Fruit fly (Drosophila melanogaster): ENCODE measurements around the gene CG2260.
A peak's percentile ranks its signal among the peaks of the same experiment; 100 is the strongest.

CG2260 gene

dm6 chrX:8100026-8100825 lies 20.7 kb downstream of the CG2260 start (continued):
- peak; percentile 78; the same call in 1 of the 3 replicates for TF ChIP-seq CG3726 (GFP tag; IDR thresholded peaks at IDR 0.05)
- TF ChIP-seq CG11456 (GFP tag; IDR thresholded peaks at IDR 0.05) = peak; percentile 85
- peak; percentile 77 for TF ChIP-seq D19A (tag; optimal IDR thresholded peaks at IDR 0.05)
- peak; percentile 68 for TF ChIP-seq CG17612 (GFP tag; IDR thresholded peaks at IDR 0.05)
- no peak for TF ChIP-seq Elba2 (GFP tag; optimal IDR thresholded peaks at IDR 0.05)
- TF ChIP-seq CG13296 (GFP tag; optimal IDR thresholded peaks at IDR 0.05) = peak; percentile 84
- no peak for TF ChIP-seq CG33213 (GFP tag; optimal IDR thresholded peaks at IDR 0.05)
- TF ChIP-seq Meics (GFP tag; optimal IDR thresholded peaks at IDR 0.05) = peak; percentile 88
- peak; percentile 63 for TF ChIP-seq CG43689 (GFP tag; IDR thresholded peaks at IDR 0.05)
- TF ChIP-seq CG10147 (GFP tag; optimal IDR thresholded peaks at IDR 0.05) = peak; percentile 82
- TF ChIP-seq CG6813 (GFP tag; optimal IDR thresholded peaks at IDR 0.05) = peak; percentile 81
- no peak for TF ChIP-seq gfzf (GFP tag; optimal IDR thresholded peaks at IDR 0.05)
- no peak for TF ChIP-seq bbx (GFP tag; IDR thresholded peaks at IDR 0.05; ENCODE audit: partially characterized antibody)
- peak; percentile 27 for TF ChIP-seq dm (GFP tag; optimal IDR thresholded peaks at IDR 0.05)
- TF ChIP-seq CG15479 (GFP tag; optimal IDR thresholded peaks at IDR 0.05) = no peak
- TF ChIP-seq ERR (GFP tag; optimal IDR thresholded peaks at IDR 0.05) = no peak
- TF ChIP-seq sob (GFP tag; IDR thresholded peaks at IDR 0.05) = peak; percentile 89
- TF ChIP-seq Bteb2 (GFP tag; optimal IDR thresholded peaks at IDR 0.05) = peak; percentile 57
- TF ChIP-seq CG11398 (GFP tag; optimal IDR thresholded peaks at IDR 0.05) = no peak
- peak; percentile 71 for TF ChIP-seq CG14667 (GFP tag; IDR thresholded peaks at IDR 0.05)
- TF ChIP-seq CG14014 (GFP tag; IDR thresholded peaks at IDR 0.05) = peak; percentile 90
- TF ChIP-seq CG17186 (GFP tag; optimal IDR thresholded peaks at IDR 0.05) = peak; percentile 40
- TF ChIP-seq NFAT (GFP tag; IDR thresholded peaks at IDR 0.05) = peak; percentile 64
- TF ChIP-seq CG13287 (GFP tag; IDR thresholded peaks at IDR 0.05; ENCODE audit: partially characterized antibody) = no peak
- peak; percentile 88 for TF ChIP-seq Ada2b (GFP tag; IDR thresholded peaks at IDR 0.05)
- TF ChIP-seq CG4282 (GFP tag; optimal IDR thresholded peaks at IDR 0.05) = no peak
- TF ChIP-seq CG4617 (GFP tag; optimal IDR thresholded peaks at IDR 0.05; ENCODE audit: borderline replicate concordance) = peak; percentile 26
- peak; percentile 81 for TF ChIP-seq CG8388 (GFP tag; optimal IDR thresholded peaks at IDR 0.05)
- no peak for TF ChIP-seq fru (optimal IDR thresholded peaks at IDR 0.05)
- peak; percentile 57 for TF ChIP-seq Side (GFP tag; optimal IDR thresholded peaks at IDR 0.05)
- TF ChIP-seq mam (GFP tag; optimal IDR thresholded peaks at IDR 0.05) = peak; percentile 70
- peak; percentile 57 to 75 for TF ChIP-seq dpn (GFP tag; optimal IDR thresholded peaks at IDR 0.05)
- TF ChIP-seq croc (GFP tag; conservative IDR thresholded peaks at IDR 0.05) = peak; percentile 66; the same call in 2 of the 3 replicates
- peak; percentile 59 for TF ChIP-seq Pdp1 (GFP tag; optimal IDR thresholded peaks at IDR 0.05)
- peak; percentile 82 for TF ChIP-seq CG17385 (GFP tag; optimal IDR thresholded peaks at IDR 0.05)
- TF ChIP-seq Chrac-16 (GFP tag; optimal IDR thresholded peaks at IDR 0.05) = peak; percentile 69
- no peak for TF ChIP-seq CG14860 (GFP tag; IDR thresholded peaks at IDR 0.05; ENCODE audit: partially characterized antibody)
- TF ChIP-seq crol (GFP tag; IDR thresholded peaks at IDR 0.05) = no peak
- TF ChIP-seq seq (GFP tag; IDR thresholded peaks at IDR 0.05) = peak; percentile 86
- TF ChIP-seq Bgb (GFP tag; IDR thresholded peaks at IDR 0.05; ENCODE audit: partially characterized antibody) = no peak
- TF ChIP-seq gro (GFP tag; optimal IDR thresholded peaks at IDR 0.05) = peak; percentile 46
- TF ChIP-seq fd102C (GFP tag; optimal IDR thresholded peaks at IDR 0.05) = no peak
- no peak for TF ChIP-seq knrl (GFP tag; IDR thresholded peaks at IDR 0.05; ENCODE audit: partially characterized antibody)
- no peak for TF ChIP-seq CG8478 (optimal IDR thresholded peaks at IDR 0.05)
- TF ChIP-seq CG7556 (GFP tag; optimal IDR thresholded peaks at IDR 0.05) = peak; percentile 89
- peak; percentile 17 for TF ChIP-seq Mad (GFP tag; optimal IDR thresholded peaks at IDR 0.05)
- peak; percentile 80 for TF ChIP-seq CG4730 (GFP tag; IDR thresholded peaks at IDR 0.05)
- TF ChIP-seq CG2202 (tag; optimal IDR thresholded peaks at IDR 0.05) = peak; percentile 60
- TF ChIP-seq CG17361 (GFP tag; IDR thresholded peaks at IDR 0.05) = peak; percentile 85
- peak; percentile 34 for TF ChIP-seq CG8944 (GFP tag; optimal IDR thresholded peaks at IDR 0.05)

Measured in whole organism, embryonic.